Fruit fly (Drosophila melanogaster): ENCODE results near the gene CG17075.

Gene CG17075

DNA sequence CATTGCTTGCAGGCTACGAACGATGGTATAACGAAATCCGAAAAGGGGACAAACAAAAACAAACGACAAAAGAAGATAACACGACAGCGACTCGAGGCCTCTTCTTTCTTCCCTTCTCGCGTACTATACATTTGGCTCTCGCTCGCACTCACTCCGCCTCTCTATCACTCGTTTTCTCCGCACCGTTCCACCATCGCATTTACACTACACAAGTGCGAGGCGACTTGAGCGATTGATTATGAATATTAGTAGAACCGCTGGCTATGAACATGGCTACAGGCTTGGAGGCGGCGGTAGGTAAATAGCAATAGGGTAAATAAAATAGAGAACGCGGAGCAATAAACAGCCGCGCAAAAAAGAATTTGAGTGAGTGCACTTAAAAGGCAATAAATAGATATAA is 46.8 kb downstream of the CG17075 start (continued):
- no peak for TF ChIP-seq ERR (GFP tag; optimal IDR thresholded peaks at IDR 0.05)
- peak; percentile 50 for TF ChIP-seq ash1 (GFP tag; optimal IDR thresholded peaks at IDR 0.05)
- TF ChIP-seq dmrt11E (tag; optimal IDR thresholded peaks at IDR 0.05) = peak; percentile 27
- no peak for TF ChIP-seq Rx (GFP tag; IDR thresholded peaks at IDR 0.05)
- TF ChIP-seq Bdp1 (GFP tag; optimal IDR thresholded peaks at IDR 0.05) = no peak
- no peak for TF ChIP-seq sc (optimal IDR thresholded peaks at IDR 0.05)
- no peak for TF ChIP-seq sc (GFP tag; optimal IDR thresholded peaks at IDR 0.05)
- TF ChIP-seq D (optimal IDR thresholded peaks at IDR 0.05) = no peak
- peak; percentile 11 for TF ChIP-seq D (GFP tag; optimal IDR thresholded peaks at IDR 0.05)
- peak; percentile 4 for TF ChIP-seq CG13775 (GFP tag; optimal IDR thresholded peaks at IDR 0.05)
- TF ChIP-seq lola (GFP tag; optimal IDR thresholded peaks at IDR 0.05) = no peak
- TF ChIP-seq ab (GFP tag; optimal IDR thresholded peaks at IDR 0.05) = no peak
- peak; percentile 34 for TF ChIP-seq CG15011 (GFP tag; optimal IDR thresholded peaks at IDR 0.05)
- peak; percentile 42 for TF ChIP-seq salm (tag; optimal IDR thresholded peaks at IDR 0.05)
- no peak for TF ChIP-seq bigmax (GFP tag; optimal IDR thresholded peaks at IDR 0.05)
- TF ChIP-seq gem (tag; optimal IDR thresholded peaks at IDR 0.05) = peak; percentile 21
- peak; percentile 18 for TF ChIP-seq unpg (GFP tag; optimal IDR thresholded peaks at IDR 0.05)
- no peak for TF ChIP-seq CG9817 (tag; optimal IDR thresholded peaks at IDR 0.05)
- peak; percentile 20 for TF ChIP-seq CG12659 (GFP tag; optimal IDR thresholded peaks at IDR 0.05)
- TF ChIP-seq CG2202 (tag; optimal IDR thresholded peaks at IDR 0.05) = peak; percentile 35
- peak; percentile 76 for TF ChIP-seq ATbp (GFP tag; optimal IDR thresholded peaks at IDR 0.05)
- TF ChIP-seq Mrtf (GFP tag; IDR thresholded peaks at IDR 0.05) = no peak
- no peak for TF ChIP-seq CG17912 (GFP tag; optimal IDR thresholded peaks at IDR 0.05)
- peak; percentile 83 for TF ChIP-seq crol (GFP tag; IDR thresholded peaks at IDR 0.05)
- no peak for TF ChIP-seq br (optimal IDR thresholded peaks at IDR 0.05)
- TF ChIP-seq lmd (GFP tag; IDR thresholded peaks at IDR 0.05) = no peak
- TF ChIP-seq CG11093 (GFP tag; IDR thresholded peaks at IDR 0.05) = no peak
- TF ChIP-seq Hr51 (GFP tag; optimal IDR thresholded peaks at IDR 0.05) = peak in 1 of 2 experiments; percentile 18
- TF ChIP-seq tap (tag; optimal IDR thresholded peaks at IDR 0.05) = no peak
- TF ChIP-seq YL-1 (GFP tag; optimal IDR thresholded peaks at IDR 0.05) = peak; percentile 17
- no peak for TF ChIP-seq Side (GFP tag; optimal IDR thresholded peaks at IDR 0.05)
- TF ChIP-seq CG13287 (GFP tag; IDR thresholded peaks at IDR 0.05; ENCODE audit: partially characterized antibody) = no peak
- TF ChIP-seq Hmx (GFP tag; optimal IDR thresholded peaks at IDR 0.05) = no peak
- peak; percentile 4 for TF ChIP-seq caup (GFP tag; optimal IDR thresholded peaks at IDR 0.05; ENCODE audit: severe bottlenecking)
- TF ChIP-seq lov (optimal IDR thresholded peaks at IDR 0.05) = no peak
- 0 out of 3 replicates have a peak, but pooled peaks have one; percentile 4 for TF ChIP-seq lov (GFP tag; IDR thresholded peaks at IDR 0.05)
- no peak for TF ChIP-seq Dip2 (GFP tag; IDR thresholded peaks at IDR 0.05)
- TF ChIP-seq sim (GFP tag; IDR thresholded peaks at IDR 0.05) = 0 out of 2 replicates have a peak, but pooled peaks have one; percentile 33
- TF ChIP-seq CG1529 (GFP tag; optimal IDR thresholded peaks at IDR 0.05) = no peak
- TF ChIP-seq shn (GFP tag; optimal IDR thresholded peaks at IDR 0.05) = no peak
- TF ChIP-seq ftz-f1 (GFP tag; optimal IDR thresholded peaks at IDR 0.05) = no peak
- 0 out of 3 replicates have a peak, but pooled peaks have one; percentile 4 for TF ChIP-seq dysf (GFP tag; IDR thresholded peaks at IDR 0.05)
- peak; percentile 1 for TF ChIP-seq her (GFP tag; optimal IDR thresholded peaks at IDR 0.05)
- peak; percentile 5 for TF ChIP-seq CG13624 (GFP tag; optimal IDR thresholded peaks at IDR 0.05)
- peak; percentile 80 for TF ChIP-seq sens (GFP tag)
- no peak for TF ChIP-seq wor (GFP tag; IDR thresholded peaks at IDR 0.05)
- TF ChIP-seq hth (optimal IDR thresholded peaks at IDR 0.05) = no peak
- TF ChIP-seq ara (GFP tag; IDR thresholded peaks at IDR 0.05) = no peak
- TF ChIP-seq CG2875 (GFP tag; optimal IDR thresholded peaks at IDR 0.05) = peak; percentile 21
- TF ChIP-seq CG16863 (GFP tag; optimal IDR thresholded peaks at IDR 0.05) = no peak
- peak; percentile 15 for TF ChIP-seq Spps (tag; optimal IDR thresholded peaks at IDR 0.05)
- no peak for TF ChIP-seq Jarid2 (GFP tag; optimal IDR thresholded peaks at IDR 0.05)
